Worm (Caenorhabditis elegans): ENCODE measurements around the gene Y57A10A.24.

DNA sequence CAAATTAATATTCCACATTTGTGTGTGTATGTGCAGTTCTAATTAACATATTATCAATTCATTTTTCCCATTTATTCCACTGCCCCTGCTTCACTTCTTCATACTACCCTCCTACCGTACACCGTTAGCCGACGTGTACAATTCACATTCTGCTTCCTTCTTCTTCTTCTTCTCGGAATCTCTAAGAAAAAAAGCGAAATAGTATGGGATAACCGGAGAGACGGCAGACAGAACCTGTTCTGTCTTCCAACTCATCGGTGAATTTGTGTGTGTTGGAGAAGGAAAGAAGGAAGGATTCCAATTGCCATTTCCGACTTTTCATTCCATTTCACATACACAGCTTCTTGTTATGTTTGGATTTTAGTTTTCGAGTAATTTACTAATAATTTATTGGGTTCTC lies 5.2 kb upstream of the Y57A10A.24 start:
- no peak for TF ChIP-seq pha-4 (tag; optimal IDR thresholded peaks at IDR 0.05)
- TF ChIP-seq nfya-1 (tag; optimal IDR thresholded peaks at IDR 0.05) = no peak
- no peak for TF ChIP-seq K02D7.2 (tag; optimal IDR thresholded peaks at IDR 0.05)
- TF ChIP-seq ceh-24 (tag; optimal IDR thresholded peaks at IDR 0.05) = no peak
- TF ChIP-seq ama-1 (optimal IDR thresholded peaks at IDR 0.05) = no peak
- no peak for TF ChIP-seq ceh-48 (tag; optimal IDR thresholded peaks at IDR 0.05)
- no peak for TF ChIP-seq tbx-2 (tag; optimal IDR thresholded peaks at IDR 0.05)
- TF ChIP-seq K09A11.1 (tag; optimal IDR thresholded peaks at IDR 0.05; ENCODE audit: insufficient read depth) = no peak

All from whole organism, late embryonic.